Fruit fly (Drosophila melanogaster): ENCODE results near the gene CG6138.

The CG6138 gene

DNA sequence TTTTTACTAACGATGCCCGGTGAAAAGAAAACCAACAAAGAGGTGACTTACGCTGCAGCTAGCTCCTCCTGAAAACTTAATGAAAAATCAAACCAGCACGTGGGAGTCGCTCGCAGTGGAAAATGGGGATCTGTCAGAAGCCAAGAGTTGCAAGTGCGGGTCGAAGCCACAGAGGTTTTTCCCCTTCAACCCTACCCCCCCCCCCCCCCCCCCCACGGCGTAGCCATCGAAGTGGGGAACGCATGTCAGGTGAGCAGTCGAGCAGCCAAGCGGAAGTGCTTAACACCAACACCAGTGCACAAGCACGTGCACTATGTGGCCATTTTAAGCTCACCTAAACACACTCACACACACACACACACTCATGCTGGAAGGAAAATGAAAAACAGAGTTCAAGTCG lies 27.7 kb upstream of the CG6138 start:
- no peak for TF ChIP-seq sisA (GFP tag; IDR thresholded peaks at IDR 0.05)
- TF ChIP-seq crol (GFP tag; IDR thresholded peaks at IDR 0.05), result peak; percentile 65

DNA sequence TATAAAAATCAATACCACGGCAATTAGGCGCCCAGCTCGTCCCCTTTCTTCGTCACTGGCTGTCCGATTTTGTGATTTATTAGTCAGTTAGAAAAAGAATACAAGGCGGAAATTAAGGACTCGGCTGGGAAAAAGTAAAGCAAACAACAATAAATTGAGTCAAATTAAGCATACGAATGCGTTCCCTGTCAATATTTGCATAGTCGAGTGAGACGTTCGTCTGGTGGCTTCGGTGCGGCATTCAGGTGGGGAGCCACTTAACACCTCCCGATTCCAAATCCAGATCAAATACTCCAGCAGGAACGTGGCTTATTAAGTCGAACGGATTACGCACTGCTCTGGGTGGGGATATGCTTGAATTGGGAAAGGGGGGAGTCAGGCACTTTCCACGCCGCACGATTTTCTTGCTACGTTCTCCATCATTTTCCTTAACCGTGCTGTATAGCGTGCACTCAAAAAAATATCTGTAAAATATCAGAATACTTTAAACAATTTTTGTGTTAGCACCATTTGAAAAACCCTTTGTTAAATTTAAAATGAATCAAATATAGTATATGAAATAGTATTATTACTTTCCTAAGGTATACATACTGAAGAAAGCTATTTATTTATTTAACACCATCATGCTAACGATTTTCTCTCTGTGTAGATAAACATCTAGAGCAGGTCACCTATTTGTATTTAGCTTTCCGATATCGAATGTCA lies 23.9 kb upstream of the CG6138 start:
- no peak for TF ChIP-seq br (optimal IDR thresholded peaks at IDR 0.05)
- TF ChIP-seq Vsx1 (GFP tag; optimal IDR thresholded peaks at IDR 0.05), result peak; percentile 54
- peak; percentile 10 for TF ChIP-seq CG13775 (GFP tag; optimal IDR thresholded peaks at IDR 0.05)
- peak; percentile 11 for TF ChIP-seq Lhr (GFP tag; optimal IDR thresholded peaks at IDR 0.05)
- TF ChIP-seq CG2678 (tag; optimal IDR thresholded peaks at IDR 0.05), result peak; percentile 69
- TF ChIP-seq CG34376 (GFP tag; optimal IDR thresholded peaks at IDR 0.05), result no peak
- no peak for TF ChIP-seq CG3847 (GFP tag; IDR thresholded peaks at IDR 0.05)
- no peak for TF ChIP-seq CG17912 (GFP tag; optimal IDR thresholded peaks at IDR 0.05)
- no peak for TF ChIP-seq CG11456 (GFP tag; IDR thresholded peaks at IDR 0.05)
- TF ChIP-seq CG10147 (GFP tag; optimal IDR thresholded peaks at IDR 0.05), result no peak
- no peak for TF ChIP-seq shn (GFP tag; optimal IDR thresholded peaks at IDR 0.05)
- TF ChIP-seq Hr39 (optimal IDR thresholded peaks at IDR 0.05), result no peak
- TF ChIP-seq CG2202 (tag; optimal IDR thresholded peaks at IDR 0.05), result no peak
- no peak for TF ChIP-seq BtbVII (GFP tag; optimal IDR thresholded peaks at IDR 0.05)
- 0 out of 3 replicates have a peak, but pooled peaks have one; percentile 29 for TF ChIP-seq gce (GFP tag; IDR thresholded peaks at IDR 0.05)
- no peak for TF ChIP-seq CG11723 (GFP tag; optimal IDR thresholded peaks at IDR 0.05)
- no peak for TF ChIP-seq CG7357 (GFP tag; IDR thresholded peaks at IDR 0.05)
- no peak for TF ChIP-seq gsb (GFP tag; IDR thresholded peaks at IDR 0.05)
- TF ChIP-seq C15 (GFP tag; IDR thresholded peaks at IDR 0.05), result no peak
- TF ChIP-seq vvl (GFP tag; IDR thresholded peaks at IDR 0.05), result peak; percentile 68
- TF ChIP-seq Ptx1 (GFP tag; IDR thresholded peaks at IDR 0.05), result no peak; the same call in 1 of the 2 replicates
- peak; percentile 65 for TF ChIP-seq CG8924 (tag; optimal IDR thresholded peaks at IDR 0.05)
- TF ChIP-seq CG3838 (GFP tag; optimal IDR thresholded peaks at IDR 0.05), result no peak
- TF ChIP-seq CG17829 (tag; optimal IDR thresholded peaks at IDR 0.05), result peak; percentile 78
- TF ChIP-seq inv (GFP tag; IDR thresholded peaks at IDR 0.05; ENCODE audit: partially characterized antibody), result no peak
- TF ChIP-seq CG10321 (GFP tag; IDR thresholded peaks at IDR 0.05), result no peak
- TF ChIP-seq cad (GFP tag; optimal IDR thresholded peaks at IDR 0.05), result no peak
- TF ChIP-seq jumu (GFP tag; optimal IDR thresholded peaks at IDR 0.05), result no peak
- TF ChIP-seq mirr (GFP tag; optimal IDR thresholded peaks at IDR 0.05), result no peak
- TF ChIP-seq pb (GFP tag; optimal IDR thresholded peaks at IDR 0.05), result no peak
- 0 out of 3 replicates have a peak, but pooled peaks have one; percentile 15 for TF ChIP-seq H15 (GFP tag; IDR thresholded peaks at IDR 0.05)
- TF ChIP-seq ash1 (GFP tag; optimal IDR thresholded peaks at IDR 0.05), result no peak
- TF ChIP-seq CG12391 (tag; optimal IDR thresholded peaks at IDR 0.05), result peak; percentile 80
- TF ChIP-seq CG16779 (GFP tag; IDR thresholded peaks at IDR 0.05), result no peak
- TF ChIP-seq CG5180 (GFP tag; optimal IDR thresholded peaks at IDR 0.05), result no peak
- TF ChIP-seq ATbp (GFP tag; optimal IDR thresholded peaks at IDR 0.05), result peak; percentile 62
- TF ChIP-seq gro (GFP tag; optimal IDR thresholded peaks at IDR 0.05), result no peak
- no peak for TF ChIP-seq Gsc (GFP tag; IDR thresholded peaks at IDR 0.05)
- TF ChIP-seq NC2α (GFP tag; optimal IDR thresholded peaks at IDR 0.05), result no peak
- peak; percentile 22 for TF ChIP-seq oc (tag; optimal IDR thresholded peaks at IDR 0.05)
- peak; percentile 35 for TF ChIP-seq az2 (GFP tag; optimal IDR thresholded peaks at IDR 0.05)
- TF ChIP-seq D19A (tag; optimal IDR thresholded peaks at IDR 0.05), result peak; percentile 44
- peak; percentile 48 for TF ChIP-seq CG15269 (tag; optimal IDR thresholded peaks at IDR 0.05)
- TF ChIP-seq B-H1 (GFP tag; IDR thresholded peaks at IDR 0.05), result no peak
- no peak for TF ChIP-seq bbx (GFP tag; IDR thresholded peaks at IDR 0.05; ENCODE audit: partially characterized antibody)
- no peak for TF ChIP-seq Jarid2 (GFP tag; optimal IDR thresholded peaks at IDR 0.05)
- TF ChIP-seq CG10366 (GFP tag; IDR thresholded peaks at IDR 0.05), result peak; percentile 20; the same call in 1 of the 2 replicates
- no peak for TF ChIP-seq Lim3 (GFP tag; IDR thresholded peaks at IDR 0.05)

Data from whole organism, embryonic.